Fruit fly (Drosophila melanogaster): ENCODE results near the gene CG13937.

The CG13937 gene

dm6 chr3L:1841984-1842383 lies 40.9 kb downstream of the CG13937 start, which contains the start of gene Cpr62Bc:
TSS of gene Cpr62Bc (minus strand) at chr3L:1842084.
- no peak for TF ChIP-seq CG11617 (GFP tag; optimal IDR thresholded peaks at IDR 0.05)
- TF ChIP-seq CG5204 (GFP tag; optimal IDR thresholded peaks at IDR 0.05) = no peak
- TF ChIP-seq CG1620 (GFP tag; optimal IDR thresholded peaks at IDR 0.05) = no peak
- TF ChIP-seq cic (GFP tag; optimal IDR thresholded peaks at IDR 0.05) = no peak
- TF ChIP-seq bab1 (GFP tag; optimal IDR thresholded peaks at IDR 0.05) = no peak
- no peak for TF ChIP-seq CG12768 (GFP tag; optimal IDR thresholded peaks at IDR 0.05)
- no peak for TF ChIP-seq CG14711 (tag; optimal IDR thresholded peaks at IDR 0.05)
- TF ChIP-seq toe (GFP tag; optimal IDR thresholded peaks at IDR 0.05) = no peak
- no peak for TF ChIP-seq Mnt (GFP tag; optimal IDR thresholded peaks at IDR 0.05)
- TF ChIP-seq CG7101 (tag; optimal IDR thresholded peaks at IDR 0.05) = no peak

DNA sequence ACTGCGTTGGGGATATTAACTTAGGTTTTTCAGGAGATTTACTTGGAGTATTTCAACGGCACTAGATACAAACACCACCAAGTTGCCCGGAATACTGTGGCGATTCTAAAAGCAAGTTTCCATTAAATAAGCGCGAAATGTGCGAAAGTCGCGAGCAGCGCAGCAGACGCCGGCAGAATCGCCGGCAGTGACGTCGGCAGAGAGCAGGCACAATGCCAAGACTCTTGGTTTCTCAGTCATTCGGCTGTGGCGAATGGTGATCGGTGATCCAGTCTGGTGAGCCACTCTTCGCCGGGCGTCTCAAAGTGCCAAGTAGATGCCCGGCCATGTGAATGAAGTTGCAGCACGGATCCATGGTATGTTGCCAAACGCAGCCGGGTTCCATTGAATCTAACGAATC lies 47.8 kb downstream of the CG13937 start, which contains the start of gene Cpr62Bb:
Cpr62Bb (minus strand) TSS at position 101 of the 400 bp plus-strand sequence.
- TF ChIP-seq CG5204 (GFP tag; optimal IDR thresholded peaks at IDR 0.05) = no peak
- TF ChIP-seq ovo (GFP tag; optimal IDR thresholded peaks at IDR 0.05) = no peak
- TF ChIP-seq toe (GFP tag; optimal IDR thresholded peaks at IDR 0.05) = no peak
- no peak for TF ChIP-seq cnc (optimal IDR thresholded peaks at IDR 0.05)
- no peak for TF ChIP-seq tj (GFP tag; optimal IDR thresholded peaks at IDR 0.05)
- TF ChIP-seq bab1 (GFP tag; optimal IDR thresholded peaks at IDR 0.05) = no peak
- no peak for TF ChIP-seq pad (GFP tag; optimal IDR thresholded peaks at IDR 0.05)
- TF ChIP-seq CG12768 (GFP tag; optimal IDR thresholded peaks at IDR 0.05) = no peak
- TF ChIP-seq Clk (GFP tag; optimal IDR thresholded peaks at IDR 0.05) = no peak
- no peak for TF ChIP-seq CG7045 (GFP tag; optimal IDR thresholded peaks at IDR 0.05)
- TF ChIP-seq Hr96 (GFP tag; optimal IDR thresholded peaks at IDR 0.05) = no peak
- no peak for TF ChIP-seq Mnt (GFP tag; optimal IDR thresholded peaks at IDR 0.05)
- TF ChIP-seq kay (GFP tag; ENCODE audit: borderline replicate concordance) = no peak
- no peak for TF ChIP-seq CG1620 (GFP tag; optimal IDR thresholded peaks at IDR 0.05)
- TF ChIP-seq CG11617 (GFP tag; optimal IDR thresholded peaks at IDR 0.05) = no peak
- TF ChIP-seq Crg-1 (GFP tag; optimal IDR thresholded peaks at IDR 0.05) = no peak
- no peak for TF ChIP-seq cic (GFP tag; optimal IDR thresholded peaks at IDR 0.05)
- no peak for TF ChIP-seq CG33017 (tag; optimal IDR thresholded peaks at IDR 0.05)

DNA sequence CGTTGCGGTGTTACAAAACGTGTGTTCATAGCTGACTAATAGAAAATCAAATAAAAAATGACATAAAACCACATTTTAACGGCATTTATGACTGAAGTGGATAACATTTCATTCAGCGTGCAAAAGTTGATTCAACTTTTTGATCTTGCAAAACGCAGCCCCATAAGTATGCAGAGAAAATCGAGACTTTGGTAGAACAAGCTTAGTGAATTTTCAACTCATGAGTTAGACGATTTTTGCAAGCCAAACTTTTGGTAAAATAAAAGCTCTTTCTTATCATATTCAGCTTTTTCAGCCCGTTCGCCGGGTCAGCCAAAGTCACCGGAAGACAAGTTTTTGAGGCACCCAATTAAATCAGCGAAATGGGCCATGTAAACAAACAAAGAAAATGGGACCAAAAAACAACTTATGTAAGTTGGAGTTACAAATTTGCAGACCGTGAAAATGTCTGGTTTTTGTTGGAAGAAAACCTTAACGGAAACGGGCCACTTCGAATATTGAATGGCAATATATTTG lies 51.0 kb downstream of the CG13937 start, which contains the start of gene Cpr62Ba:
Cpr62Ba (minus strand) TSS at position 31 of the 516 bp plus-strand sequence.
- TF ChIP-seq pad (GFP tag; optimal IDR thresholded peaks at IDR 0.05) = no peak
- no peak for TF ChIP-seq Hr96 (GFP tag; optimal IDR thresholded peaks at IDR 0.05)
- no peak for TF ChIP-seq kay (GFP tag; ENCODE audit: borderline replicate concordance)
- no peak for TF ChIP-seq CG11617 (GFP tag; optimal IDR thresholded peaks at IDR 0.05)
- no peak for TF ChIP-seq CG12768 (GFP tag; optimal IDR thresholded peaks at IDR 0.05)
- no peak for TF ChIP-seq ovo (GFP tag; optimal IDR thresholded peaks at IDR 0.05)
- TF ChIP-seq CG14711 (tag; optimal IDR thresholded peaks at IDR 0.05) = no peak
- no peak for TF ChIP-seq cic (GFP tag; optimal IDR thresholded peaks at IDR 0.05)
- no peak for TF ChIP-seq bab1 (GFP tag; optimal IDR thresholded peaks at IDR 0.05)
- no peak for TF ChIP-seq cnc (optimal IDR thresholded peaks at IDR 0.05)
- no peak for TF ChIP-seq Clk (GFP tag; optimal IDR thresholded peaks at IDR 0.05)
- no peak for TF ChIP-seq CG33017 (tag; optimal IDR thresholded peaks at IDR 0.05)
- TF ChIP-seq CG7045 (GFP tag; optimal IDR thresholded peaks at IDR 0.05) = no peak
- no peak for TF ChIP-seq Mnt (GFP tag; optimal IDR thresholded peaks at IDR 0.05)
- TF ChIP-seq toe (GFP tag; optimal IDR thresholded peaks at IDR 0.05) = no peak
- TF ChIP-seq CG1620 (GFP tag; optimal IDR thresholded peaks at IDR 0.05) = no peak
- no peak for TF ChIP-seq tj (GFP tag; optimal IDR thresholded peaks at IDR 0.05)
- TF ChIP-seq CG5204 (GFP tag; optimal IDR thresholded peaks at IDR 0.05) = no peak
- no peak for TF ChIP-seq Crg-1 (GFP tag; optimal IDR thresholded peaks at IDR 0.05)
- TF ChIP-seq CG7101 (tag; optimal IDR thresholded peaks at IDR 0.05) = no peak

DNA sequence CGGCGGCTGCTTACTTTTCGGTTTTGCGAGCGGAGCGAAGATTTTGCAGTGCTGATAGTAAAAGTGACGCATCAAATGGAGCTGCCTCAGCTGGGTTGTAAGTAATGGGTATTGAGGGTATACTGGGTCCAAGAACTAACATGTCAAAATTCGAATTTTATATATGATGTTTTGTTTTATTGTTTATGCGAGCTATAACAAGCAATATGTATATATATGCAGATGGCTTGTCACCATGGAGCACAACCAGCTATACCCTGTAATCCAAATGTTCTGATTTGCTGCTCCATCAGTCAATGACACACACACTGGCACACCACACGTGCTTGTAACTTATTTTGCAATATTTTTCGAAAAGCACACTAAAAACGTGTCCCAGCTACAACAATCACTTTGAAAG lies 53.3 kb downstream of the CG13937 start:
- TF ChIP-seq CG5204 (GFP tag; optimal IDR thresholded peaks at IDR 0.05) (no peak), toe (GFP tag; optimal IDR thresholded peaks at IDR 0.05) (no peak), ovo (GFP tag; optimal IDR thresholded peaks at IDR 0.05) (no peak)

DNA sequence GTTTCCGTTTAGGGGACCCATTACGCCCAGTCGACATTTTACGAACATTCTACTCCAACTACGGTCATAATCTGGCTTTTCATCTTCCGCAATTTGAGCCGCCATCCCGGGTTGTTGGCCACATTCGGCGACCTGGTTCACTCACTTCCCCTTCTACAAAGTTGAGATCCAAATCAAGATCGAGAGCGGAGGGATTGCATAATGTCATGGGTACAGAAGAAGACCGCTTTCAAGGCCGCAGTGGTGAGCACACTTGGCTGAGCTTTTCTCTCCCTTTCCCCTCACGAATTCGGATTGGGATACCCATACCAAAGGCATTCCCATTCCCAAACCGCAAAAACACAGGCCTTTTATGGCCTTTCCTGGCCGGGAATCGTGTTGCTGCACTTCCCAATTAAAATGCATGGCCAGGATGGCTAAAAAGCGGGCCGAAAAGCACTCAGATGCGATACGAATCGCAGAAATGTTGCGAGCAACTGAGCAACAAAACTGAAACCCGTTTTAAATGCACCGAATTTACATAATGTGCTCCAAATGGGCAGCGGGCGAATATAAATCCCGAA lies 55.0 kb downstream of the CG13937 start:
- TF ChIP-seq kay (GFP tag; ENCODE audit: borderline replicate concordance) (no peak), ovo (GFP tag; optimal IDR thresholded peaks at IDR 0.05) (no peak), CG14711 (tag; optimal IDR thresholded peaks at IDR 0.05) (no peak), cic (GFP tag; optimal IDR thresholded peaks at IDR 0.05) (no peak), CG7045 (GFP tag; optimal IDR thresholded peaks at IDR 0.05) (no peak), CG5204 (GFP tag; optimal IDR thresholded peaks at IDR 0.05) (no peak), CG33017 (tag; optimal IDR thresholded peaks at IDR 0.05) (no peak), tj (GFP tag; optimal IDR thresholded peaks at IDR 0.05) (no peak), CG11617 (GFP tag; optimal IDR thresholded peaks at IDR 0.05) (no peak), cnc (optimal IDR thresholded peaks at IDR 0.05) (no peak)

Measured in whole organism, adult.